Worm (Caenorhabditis elegans) whole organism, young adult: ENCODE data around the gene col-158.

Source experiments
- B0019.2 ChIP-seq: fragments of 200-800 bp; sonication (Bioruptor generic); conservative IDR thresholded peaks from 2 replicates; pipeline ENCODE4 v1.3.6; 2022; ENCODE audit warnings: missing genetic modification reagents, missing genetic modification characterization, missing compliant biosample characterization
- C06A6.2 ChIP-seq: fragments of 200-800 bp; sonication (Bioruptor generic); conservative IDR thresholded peaks from 2 replicates; pipeline ENCODE4 v1.3.6; 2022; ENCODE audit warnings: missing genetic modification characterization, missing compliant biosample characterization
- F49E8.2 ChIP-seq: sonication (generic microtip); optimal IDR thresholded peaks from 3 replicates; lab custom pipeline; 2017; ENCODE audit warnings: missing genetic modification characterization, mild to moderate bottlenecking, missing compliant biosample characterization, antibody characterized with exemption, moderate library complexity; ENCODE audit not compliant: insufficient read depth
- F55B11.4 ChIP-seq: sonication (generic microtip); optimal IDR thresholded peaks from 2 replicates; lab custom pipeline; 2016; ENCODE audit warnings: missing compliant biosample characterization, missing genetic modification characterization, borderline replicate concordance; ENCODE audit not compliant: insufficient read depth
- F57A8.1 ChIP-seq: fragments of 200-800 bp; sonication (Bioruptor generic); optimal IDR thresholded peaks from 2 replicates; lab custom pipeline; 2018; ENCODE audit warnings: mild to moderate bottlenecking, missing genetic modification characterization, moderate library complexity, missing compliant biosample characterization
- T07F8.4 ChIP-seq: sonication (generic microtip); optimal IDR thresholded peaks from 2 replicates; lab custom pipeline; 2016; ENCODE audit warnings: mild to moderate bottlenecking, missing genetic modification characterization, moderate library complexity, missing compliant biosample characterization
- T26A5.8 ChIP-seq: sonication (generic microtip); optimal IDR thresholded peaks from 2 replicates; lab custom pipeline; 2016; ENCODE audit warnings: missing genetic modification characterization, missing compliant biosample characterization
- Y79H2A.3 ChIP-seq: fragments of 200-800 bp; sonication (Bioruptor generic); conservative IDR thresholded peaks from 2 replicates; pipeline ENCODE4 v1.3.6; 2022; ENCODE audit warnings: missing genetic modification reagents, missing genetic modification characterization, missing compliant biosample characterization
- ama-1 ChIP-seq, 3 experiments: fragments of 150-350 bp in 1 of 3; sonication (generic microtip) in 2 of 3; optimal IDR thresholded peaks; 2 replicates each; lab custom pipeline; 2014 to 2018; ENCODE audit warnings: missing biosample characterization in 2 of 3, missing genetic modification characterization in 2 of 3, missing genetic modification reagents in 2 of 3
- aptf-3 ChIP-seq: fragments of 200-800 bp; sonication (Bioruptor generic); IDR thresholded peaks from 2 replicates; pipeline ENCODE4 v1.3.6; 2022; ENCODE audit warnings: missing genetic modification characterization, missing compliant biosample characterization
- attf-5 ChIP-seq: fragments of 200-800 bp; sonication (Bioruptor generic); optimal IDR thresholded peaks from 2 replicates; lab custom pipeline; 2018; ENCODE audit warnings: mild to moderate bottlenecking, missing genetic modification characterization, missing compliant biosample characterization
- attf-6 ChIP-seq: fragments of 200-800 bp; sonication (Bioruptor generic); IDR thresholded peaks from 2 replicates; pipeline ENCODE4 v1.3.6; 2022; ENCODE audit warnings: missing genetic modification reagents, missing genetic modification characterization, missing compliant biosample characterization
- bed-2 ChIP-seq: fragments of 200-800 bp; sonication (Bioruptor generic); IDR thresholded peaks from 2 replicates; pipeline ENCODE4 v1.3.6; 2022; ENCODE audit warnings: missing genetic modification reagents, missing genetic modification characterization, missing compliant biosample characterization
- cebp-1 ChIP-seq, 2 experiments: fragments of 200-800 bp in 1 of 2; sonication (Bioruptor generic) in 1 of 2; sonication (generic microtip) in 1 of 2; IDR thresholded peaks in 1 of 2; optimal IDR thresholded peaks in 1 of 2; 2 replicates each; pipeline versions ENCODE4 v1.3.6 to Lab custom; 2017 to 2022; ENCODE audit warnings: missing compliant biosample characterization in 2 of 2, missing genetic modification characterization in 2 of 2, mild to moderate bottlenecking in 1 of 2, missing genetic modification reagents in 1 of 2, moderate library complexity in 1 of 2
- ceh-100 ChIP-seq: fragments of 200-800 bp; sonication (Bioruptor generic); IDR thresholded peaks from 2 replicates; pipeline ENCODE4 v1.3.6; 2022; ENCODE audit warnings: missing genetic modification reagents, missing genetic modification characterization, missing compliant biosample characterization
- ceh-27 ChIP-seq: fragments of 200-800 bp; sonication (Bioruptor generic); optimal IDR thresholded peaks from 2 replicates; lab custom pipeline; 2018; ENCODE audit warnings: mild to moderate bottlenecking, missing genetic modification characterization, moderate library complexity, missing compliant biosample characterization
- die-1 ChIP-seq: sonication (generic microtip); optimal IDR thresholded peaks from 2 replicates; lab custom pipeline; 2016; ENCODE audit warnings: missing genotype, mild to moderate bottlenecking, missing genetic modification characterization, missing compliant biosample characterization
- dox-1 ChIP-seq: fragments of 200-800 bp; sonication (Bioruptor generic); IDR thresholded peaks from 2 replicates; pipeline ENCODE4 v1.3.6; 2022; ENCODE audit warnings: missing genetic modification reagents, missing genetic modification characterization, missing compliant biosample characterization
- efl-1 ChIP-seq: fragments of 150-350 bp; optimal IDR thresholded peaks from 2 replicates; lab custom pipeline; 2014; ENCODE audit warnings: missing biosample characterization, missing genetic modification reagents, missing genetic modification characterization
- egrh-3 ChIP-seq: fragments of 200-800 bp; sonication (Bioruptor generic); IDR thresholded peaks from 2 replicates; pipeline ENCODE4 v1.3.6; 2022; ENCODE audit warnings: missing genetic modification reagents, missing genetic modification characterization, missing compliant biosample characterization
- gei-17 ChIP-seq: fragments of 200-800 bp; sonication (Bioruptor generic); optimal IDR thresholded peaks from 2 replicates; lab custom pipeline; 2018; ENCODE audit warnings: mild to moderate bottlenecking, missing genetic modification characterization, missing compliant biosample characterization
- hmg-20 ChIP-seq: fragments of 200-800 bp; sonication (Bioruptor generic); IDR thresholded peaks from 2 replicates; pipeline ENCODE4 v1.3.6; 2022; ENCODE audit warnings: missing genetic modification reagents, missing genetic modification characterization, missing compliant biosample characterization
- hsf-1 ChIP-seq: fragments of 200-800 bp; sonication (Bioruptor generic); IDR thresholded peaks from 2 replicates; pipeline ENCODE4 v1.3.6; 2022; ENCODE audit warnings: missing genetic modification reagents, missing genetic modification characterization, missing compliant biosample characterization
- lir-1 ChIP-seq: fragments of 200-800 bp; sonication (Bioruptor generic); conservative IDR thresholded peaks from 2 replicates; pipeline ENCODE4 v1.3.6; 2022; ENCODE audit warnings: missing genetic modification reagents, missing genetic modification characterization, missing compliant biosample characterization
- madf-3 ChIP-seq: fragments of 200-800 bp; sonication (Bioruptor generic); IDR thresholded peaks from 2 replicates; pipeline ENCODE4 v1.3.6; 2022; ENCODE audit warnings: missing genetic modification reagents, missing genetic modification characterization, missing compliant biosample characterization
- mel-28 ChIP-seq: sonication (generic microtip); optimal IDR thresholded peaks from 2 replicates; lab custom pipeline; 2016; ENCODE audit warnings: borderline replicate concordance, mild to moderate bottlenecking, missing genetic modification characterization, missing compliant biosample characterization
- mxl-1 ChIP-seq: sonication (generic microtip); optimal IDR thresholded peaks from 2 replicates; lab custom pipeline; 2016; ENCODE audit warnings: missing genetic modification characterization, missing compliant biosample characterization
- nfya-1 ChIP-seq: sonication (generic microtip); optimal IDR thresholded peaks from 2 replicates; lab custom pipeline; 2017; ENCODE audit warnings: antibody characterized with exemption, missing compliant biosample characterization, missing genetic modification characterization, borderline replicate concordance; ENCODE audit not compliant: insufficient read depth
- nhr-27 ChIP-seq: fragments of 200-800 bp; sonication (Bioruptor generic); optimal IDR thresholded peaks from 2 replicates; lab custom pipeline; 2018; ENCODE audit warnings: mild to moderate bottlenecking, missing genetic modification characterization, moderate library complexity, missing compliant biosample characterization
- nhr-80 ChIP-seq: sonication (generic microtip); optimal IDR thresholded peaks from 2 replicates; lab custom pipeline; 2016; ENCODE audit warnings: missing genetic modification characterization, missing compliant biosample characterization
- nhr-90 ChIP-seq: sonication (generic microtip); optimal IDR thresholded peaks from 2 replicates; lab custom pipeline; 2016; ENCODE audit warnings: missing genotype, mild to moderate bottlenecking, missing genetic modification characterization, missing compliant biosample characterization
- repo-1 ChIP-seq: sonication (generic microtip); optimal IDR thresholded peaks from 2 replicates; lab custom pipeline; 2017; ENCODE audit warnings: mild to moderate bottlenecking, missing genetic modification characterization, missing compliant biosample characterization
- rpc-1 ChIP-seq, 2 experiments: fragments of 150-350 bp in 1 of 2; sonication (generic microtip) in 1 of 2; optimal IDR thresholded peaks; 2 replicates each; lab custom pipeline; 2014 to 2018; ENCODE audit warnings: missing biosample characterization in 1 of 2, missing genetic modification characterization in 1 of 2, missing genetic modification reagents in 1 of 2, missing genotype in 1 of 2
- snpc-1.1 ChIP-seq: sonication (generic microtip); optimal IDR thresholded peaks from 2 replicates; lab custom pipeline; 2017; ENCODE audit warnings: missing genetic modification characterization, mild to moderate bottlenecking, missing compliant biosample characterization, antibody characterized with exemption, moderate library complexity, missing genotype, missing genetic modification reagents; ENCODE audit not compliant: insufficient read depth
- snpc-3.4 ChIP-seq: sonication (generic microtip); optimal IDR thresholded peaks from 2 replicates; lab custom pipeline; 2017; ENCODE audit warnings: missing genetic modification characterization, mild to moderate bottlenecking, missing compliant biosample characterization, antibody characterized with exemption, moderate library complexity, missing genotype, missing genetic modification reagents
- sptf-2 ChIP-seq: fragments of 200-800 bp; sonication (Bioruptor generic); optimal IDR thresholded peaks from 2 replicates; lab custom pipeline; 2018; ENCODE audit warnings: mild to moderate bottlenecking, missing genetic modification characterization, missing compliant biosample characterization
- tlf-1 ChIP-seq: fragments of 200-800 bp; sonication (Bioruptor generic); optimal IDR thresholded peaks from 2 replicates; lab custom pipeline; 2018; ENCODE audit warnings: mild to moderate bottlenecking, missing genetic modification characterization, missing compliant biosample characterization
- unc-130 ChIP-seq: sonication (generic microtip); optimal IDR thresholded peaks from 2 replicates; lab custom pipeline; 2016; ENCODE audit warnings: missing genetic modification reagents, missing genetic modification characterization, missing compliant biosample characterization
- xnd-1 ChIP-seq: sonication (generic microtip); optimal IDR thresholded peaks from 2 replicates; lab custom pipeline; 2016; ENCODE audit warnings: missing genotype, missing genetic modification reagents, missing genetic modification characterization, missing compliant biosample characterization
- zfh-2 ChIP-seq: fragments of 200-800 bp; sonication (Bioruptor generic); conservative IDR thresholded peaks from 2 replicates; pipeline ENCODE4 v1.3.6; 2022; ENCODE audit warnings: missing genetic modification reagents, missing genetic modification characterization, missing compliant biosample characterization
- ztf-25 ChIP-seq: fragments of 200-800 bp; sonication (Bioruptor generic); IDR thresholded peaks from 2 replicates; pipeline ENCODE4 v1.3.6; 2022; ENCODE audit warnings: missing genetic modification reagents, missing genetic modification characterization, missing compliant biosample characterization
- ztf-26 ChIP-seq: sonication (generic microtip); optimal IDR thresholded peaks from 2 replicates; lab custom pipeline; 2017; ENCODE audit warnings: missing genetic modification characterization, missing compliant biosample characterization

col-158 gene

ce11 chrV:11829282-11829681, at the start of gene col-158:
Gene col-158, plus strand, starts transcription at chrV:11829582.
- TF ChIP-seq aptf-3, result no peak
- TF ChIP-seq F57A8.1, result no peak
- TF ChIP-seq lir-1 (GFP tag; lab: Robert Waterston, UW), result no peak
- TF ChIP-seq dox-1 (GFP tag; lab: Robert Waterston, UW), result no peak
- no peak for TF ChIP-seq ama-1 (optimal IDR thresholded peaks at IDR 0.05; lab: Kevin White, UChicago)
- no peak for TF ChIP-seq ama-1 (GFP tag; optimal IDR thresholded peaks at IDR 0.05; lab: Kevin White, UChicago)

- TF ChIP-seq T07F8.4 (no peak), T26A5.8 (no peak)
Measured at ce11 chrV:11779810-11780209, 49.6 kb upstream of the col-158 start.

ce11 chrV:11782809-11783440, 46.5 kb upstream of the col-158 start, which contains the start of gene F55A11.11:
Gene F55A11.11, plus strand, starts transcription at chrV:11783149.
- peak; percentile 96 for TF ChIP-seq nhr-90 (tag; lab: Kevin White, UChicago)
- peak; percentile 59; the same call in 1 of the 2 replicates for TF ChIP-seq bed-2 (GFP tag; lab: Robert Waterston, UW)
- peak; percentile 68 for TF ChIP-seq hsf-1 (GFP tag; lab: Robert Waterston, UW)
- peak; percentile 6 for TF ChIP-seq efl-1 (GFP tag; lab: Kevin White, UChicago)
- TF ChIP-seq mel-28 (tag; lab: Kevin White, UChicago), result peak; percentile 57
- peak; percentile 46 for TF ChIP-seq gei-17 (GFP tag; lab: Kevin White, UChicago)
- TF ChIP-seq F55B11.4 (tag; lab: Kevin White, UChicago), result no peak
- TF ChIP-seq zfh-2 (GFP tag; lab: Robert Waterston, UW), result no peak
- peak; percentile 31 for TF ChIP-seq nhr-27 (tag; lab: Kevin White, UChicago)
- TF ChIP-seq attf-5 (GFP tag; lab: Kevin White, UChicago), result peak; percentile 90
- TF ChIP-seq snpc-1.1 (tag; lab: Kevin White, UChicago), result peak; percentile 69
- TF ChIP-seq attf-6, result peak; percentile 77
- peak; percentile 49 for TF ChIP-seq tlf-1
- peak; percentile 87 for TF ChIP-seq ztf-25 (GFP tag; lab: Robert Waterston, UW)
- peak; percentile 77 for TF ChIP-seq unc-130
- TF ChIP-seq F49E8.2 (tag; lab: Kevin White, UChicago), result peak; percentile 84
- peak; percentile 91 for TF ChIP-seq ceh-27 (GFP tag; lab: Kevin White, UChicago)
- TF ChIP-seq Y79H2A.3 (GFP tag; lab: Robert Waterston, UW), result peak; percentile 47; the same call in 1 of the 2 replicates
- TF ChIP-seq ceh-100 (GFP tag; lab: Robert Waterston, UW), result peak; percentile 76
- TF ChIP-seq ztf-26 (tag; lab: Kevin White, UChicago), result peak; percentile 92
- TF ChIP-seq C06A6.2, result peak; percentile 65; the same call in 1 of the 2 replicates
- TF ChIP-seq nfya-1 (tag; lab: Kevin White, UChicago), result no peak
- TF ChIP-seq rpc-1 (optimal IDR thresholded peaks at IDR 0.05; lab: Kevin White, UChicago), result peak; percentile 97
- peak; percentile 98 for TF ChIP-seq rpc-1 (tag; optimal IDR thresholded peaks at IDR 0.05; lab: Kevin White, UChicago)
- peak; percentile 72 for TF ChIP-seq cebp-1 (GFP tag; IDR thresholded peaks at IDR 0.05; lab: Robert Waterston, UW)
- peak; percentile 85 for TF ChIP-seq cebp-1 (tag; optimal IDR thresholded peaks at IDR 0.05; lab: Kevin White, UChicago)
- peak; percentile 42 for TF ChIP-seq nhr-80 (tag; lab: Kevin White, UChicago)
- peak; percentile 94 for TF ChIP-seq aptf-3
- peak; percentile 78 for TF ChIP-seq snpc-3.4 (tag; lab: Kevin White, UChicago)
- TF ChIP-seq xnd-1 (tag; lab: Kevin White, UChicago), result peak; percentile 33
- peak; percentile 86 for TF ChIP-seq madf-3 (GFP tag; lab: Robert Waterston, UW)
- peak; percentile 60 for TF ChIP-seq sptf-2 (GFP tag; lab: Kevin White, UChicago)
- TF ChIP-seq B0019.2 (GFP tag; lab: Robert Waterston, UW), result peak; percentile 76
- TF ChIP-seq ama-1 (optimal IDR thresholded peaks at IDR 0.05; lab: Kevin White, UChicago), result no peak
- TF ChIP-seq ama-1 (GFP tag; optimal IDR thresholded peaks at IDR 0.05; lab: Kevin White, UChicago), result peak; percentile 55 to 91
- TF ChIP-seq hmg-20 (GFP tag; lab: Robert Waterston, UW), result peak; percentile 71; the same call in 1 of the 2 replicates
- peak; percentile 96 for TF ChIP-seq die-1
- TF ChIP-seq mxl-1 (tag; lab: Kevin White, UChicago), result peak; percentile 94
- peak; percentile 52 for TF ChIP-seq egrh-3 (GFP tag; lab: Robert Waterston, UW)
- TF ChIP-seq repo-1 (tag; lab: Kevin White, UChicago), result peak; percentile 94
